Fruit fly (Drosophila melanogaster): ENCODE measurements around the gene hth.
A peak's percentile ranks its signal among the peaks of the same experiment; 100 is the strongest.

The hth gene

dm6 chr3R:10678935-10679565 is 39.7 kb upstream of the hth start (continued):
- no peak for TF ChIP-seq Bteb2 (GFP tag; optimal IDR thresholded peaks at IDR 0.05)
- no peak for TF ChIP-seq CG1602 (GFP tag; optimal IDR thresholded peaks at IDR 0.05)
- peak; percentile 25 for TF ChIP-seq Xbp1 (GFP tag; optimal IDR thresholded peaks at IDR 0.05)
- TF ChIP-seq Elba2 (GFP tag; optimal IDR thresholded peaks at IDR 0.05) = no peak
- peak; percentile 30; the same call in 1 of the 2 replicates for TF ChIP-seq CG10366 (GFP tag; IDR thresholded peaks at IDR 0.05)
- no peak for TF ChIP-seq Nf-YC (tag; optimal IDR thresholded peaks at IDR 0.05)
- TF ChIP-seq fu2 (GFP tag; optimal IDR thresholded peaks at IDR 0.05) = no peak
- TF ChIP-seq jing (GFP tag; optimal IDR thresholded peaks at IDR 0.05) = no peak
- TF ChIP-seq chm (GFP tag; IDR thresholded peaks at IDR 0.05) = no peak
- TF ChIP-seq disco-r (GFP tag; optimal IDR thresholded peaks at IDR 0.05) = no peak
- TF ChIP-seq CG4424 (GFP tag; optimal IDR thresholded peaks at IDR 0.05) = no peak
- peak; percentile 17 for TF ChIP-seq ATbp (GFP tag; optimal IDR thresholded peaks at IDR 0.05)
- TF ChIP-seq ind (GFP tag; optimal IDR thresholded peaks at IDR 0.05) = no peak
- TF ChIP-seq CG8924 (tag; optimal IDR thresholded peaks at IDR 0.05) = peak; percentile 21
- TF ChIP-seq CG18011 (GFP tag; optimal IDR thresholded peaks at IDR 0.05) = no peak
- TF ChIP-seq CG7372 (GFP tag; IDR thresholded peaks at IDR 0.05) = no peak
- no peak for TF ChIP-seq D (optimal IDR thresholded peaks at IDR 0.05)
- TF ChIP-seq D (GFP tag; optimal IDR thresholded peaks at IDR 0.05) = no peak
- no peak for TF ChIP-seq wdn (GFP tag; IDR thresholded peaks at IDR 0.05)
- TF ChIP-seq Aef1 (GFP tag; IDR thresholded peaks at IDR 0.05) = no peak
- TF ChIP-seq yki (optimal IDR thresholded peaks at IDR 0.05) = no peak
- TF ChIP-seq CG31365 (tag; optimal IDR thresholded peaks at IDR 0.05) = no peak
- TF ChIP-seq CG11696 (GFP tag; IDR thresholded peaks at IDR 0.05) = no peak
- no peak for TF ChIP-seq dmrt11E (tag; optimal IDR thresholded peaks at IDR 0.05)
- peak; percentile 51 for TF ChIP-seq gem (tag; optimal IDR thresholded peaks at IDR 0.05)
- peak; percentile 3 for TF ChIP-seq CG10209 (GFP tag; optimal IDR thresholded peaks at IDR 0.05)
- TF ChIP-seq Lhr (GFP tag; optimal IDR thresholded peaks at IDR 0.05) = no peak
- no peak for TF ChIP-seq zen (tag; optimal IDR thresholded peaks at IDR 0.05)
- TF ChIP-seq lilli (GFP tag; optimal IDR thresholded peaks at IDR 0.05) = peak; percentile 5
- no peak for TF ChIP-seq CG11085 (GFP tag; IDR thresholded peaks at IDR 0.05)
- no peak for TF ChIP-seq CG12744 (GFP tag; optimal IDR thresholded peaks at IDR 0.05)
- TF ChIP-seq CG12391 (tag; optimal IDR thresholded peaks at IDR 0.05) = no peak
- no peak for TF ChIP-seq zen2 (GFP tag; IDR thresholded peaks at IDR 0.05; ENCODE audit: partially characterized antibody)
- TF ChIP-seq CG13624 (GFP tag; optimal IDR thresholded peaks at IDR 0.05) = no peak
- no peak for TF ChIP-seq Spps (tag; optimal IDR thresholded peaks at IDR 0.05)
- no peak for TF ChIP-seq ro (GFP tag; IDR thresholded peaks at IDR 0.05)
- no peak for TF ChIP-seq knrl (GFP tag; IDR thresholded peaks at IDR 0.05; ENCODE audit: partially characterized antibody)
- no peak for TF ChIP-seq CG6854 (GFP tag; optimal IDR thresholded peaks at IDR 0.05)
- TF ChIP-seq Atf3 (GFP tag; optimal IDR thresholded peaks at IDR 0.05) = no peak
- TF ChIP-seq CG2120 (GFP tag; optimal IDR thresholded peaks at IDR 0.05) = peak; percentile 31
- no peak for TF ChIP-seq CG11504 (tag; optimal IDR thresholded peaks at IDR 0.05)
- no peak for TF ChIP-seq pum (GFP tag; optimal IDR thresholded peaks at IDR 0.05)
- no peak for TF ChIP-seq fru (optimal IDR thresholded peaks at IDR 0.05)
- TF ChIP-seq Dbx (GFP tag; IDR thresholded peaks at IDR 0.05) = 0 out of 3 replicates have a peak, but pooled peaks have one; percentile 27
- no peak for TF ChIP-seq sim (GFP tag; IDR thresholded peaks at IDR 0.05)
- TF ChIP-seq CG3838 (GFP tag; optimal IDR thresholded peaks at IDR 0.05) = no peak
- no peak for TF ChIP-seq PHDP (tag; optimal IDR thresholded peaks at IDR 0.05)
- TF ChIP-seq CG17912 (GFP tag; optimal IDR thresholded peaks at IDR 0.05) = no peak
- TF ChIP-seq Sry-δ (GFP tag; optimal IDR thresholded peaks at IDR 0.05) = no peak
- no peak for TF ChIP-seq Fer2 (tag; optimal IDR thresholded peaks at IDR 0.05)
- no peak for TF ChIP-seq salm (tag; optimal IDR thresholded peaks at IDR 0.05)
- no peak for TF ChIP-seq slou (GFP tag; optimal IDR thresholded peaks at IDR 0.05)

Data from whole organism, embryonic.